Fruit fly (Drosophila melanogaster): ENCODE measurements around the gene Hsp60A.

The Hsp60A gene

DNA sequence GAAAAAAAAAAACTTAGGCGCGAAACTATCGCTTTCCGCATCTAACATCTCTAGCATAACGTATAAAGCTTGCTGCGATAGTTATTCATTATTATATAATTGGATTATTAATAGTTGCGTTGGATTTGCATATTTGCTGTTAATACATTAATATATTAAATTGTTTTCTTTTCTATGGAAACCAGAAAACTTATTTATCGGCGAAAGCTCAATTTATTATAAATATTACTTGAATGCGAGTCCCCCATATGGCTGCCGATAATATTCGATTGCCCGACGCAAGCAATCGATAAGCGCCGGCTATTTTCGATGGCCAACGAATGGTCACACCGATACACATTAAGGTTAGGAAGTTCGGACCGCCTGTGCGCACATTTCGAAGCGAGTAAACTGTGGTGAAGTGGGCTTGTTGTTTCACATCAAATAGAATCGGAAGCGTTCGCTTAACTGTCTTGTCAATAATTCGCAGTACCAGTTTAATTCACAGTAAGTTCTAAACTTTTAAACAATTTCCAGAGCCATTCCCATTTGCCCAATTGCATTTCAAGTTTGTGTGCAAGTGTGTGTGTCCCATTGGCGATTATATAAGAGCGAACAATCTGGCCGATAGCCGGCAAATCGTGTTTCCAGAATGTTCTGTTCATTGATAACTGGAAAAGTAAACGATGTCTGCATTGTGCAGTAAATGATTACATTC lies at the start of gene Hsp60A:
Gene Hsp60A (plus strand): TSS at position 335 of the 697 bp plus-strand sequence.
- TF ChIP-seq dimm (GFP tag; IDR thresholded peaks at IDR 0.05) (no peak), CG18476 (GFP tag; optimal IDR thresholded peaks at IDR 0.05) (peak; percentile 65), stwl (tag; optimal IDR thresholded peaks at IDR 0.05) (peak; percentile 50), eve (GFP tag; optimal IDR thresholded peaks at IDR 0.05) (no peak), ase (GFP tag; IDR thresholded peaks at IDR 0.05) (peak; percentile 31; the same call in 1 of the 3 replicates), vvl (GFP tag; IDR thresholded peaks at IDR 0.05) (0 out of 2 replicates have a peak, but pooled peaks have one; percentile 18), E2f2 (GFP tag; IDR thresholded peaks at IDR 0.05) (peak; percentile 92), NC2β (GFP tag; optimal IDR thresholded peaks at IDR 0.05) (no peak), CG13894 (tag; optimal IDR thresholded peaks at IDR 0.05) (peak; percentile 56), CG17328 (GFP tag; IDR thresholded peaks at IDR 0.05) (no peak), mam (GFP tag; optimal IDR thresholded peaks at IDR 0.05) (peak; percentile 34), CG4404 (GFP tag; IDR thresholded peaks at IDR 0.05) (no peak), CG8290 (GFP tag; optimal IDR thresholded peaks at IDR 0.05) (no peak), CG8290 (tag; optimal IDR thresholded peaks at IDR 0.05) (no peak), Bdp1 (GFP tag; optimal IDR thresholded peaks at IDR 0.05) (no peak), lbe (GFP tag; optimal IDR thresholded peaks at IDR 0.05) (peak; percentile 21), ranshi (GFP tag; IDR thresholded peaks at IDR 0.05) (no peak; the same call in 1 of the 2 replicates), psq (GFP tag; optimal IDR thresholded peaks at IDR 0.05) (no peak), CG1602 (GFP tag; optimal IDR thresholded peaks at IDR 0.05) (no peak), Meics (GFP tag; optimal IDR thresholded peaks at IDR 0.05) (peak; percentile 33), CG11085 (GFP tag; IDR thresholded peaks at IDR 0.05) (no peak), eyg (GFP tag; optimal IDR thresholded peaks at IDR 0.05) (no peak), bbx (GFP tag; IDR thresholded peaks at IDR 0.05; ENCODE audit: partially characterized antibody) (peak; percentile 72), cad (GFP tag; optimal IDR thresholded peaks at IDR 0.05) (no peak), zfh1 (GFP tag; IDR thresholded peaks at IDR 0.05) (no peak; the same call in 2 of the 3 replicates), CG15073 (GFP tag; optimal IDR thresholded peaks at IDR 0.05) (no peak), Med (GFP tag) (peak; percentile 69), CG7987 (GFP tag; optimal IDR thresholded peaks at IDR 0.05) (no peak), Dip2 (GFP tag; IDR thresholded peaks at IDR 0.05) (no peak), CG6175 (GFP tag; IDR thresholded peaks at IDR 0.05) (no peak), Atf3 (GFP tag; optimal IDR thresholded peaks at IDR 0.05) (no peak), tap (tag; optimal IDR thresholded peaks at IDR 0.05) (no peak), bigmax (GFP tag; optimal IDR thresholded peaks at IDR 0.05) (peak; percentile 95), HLH3B (GFP tag; IDR thresholded peaks at IDR 0.05) (0 out of 2 replicates have a peak, but pooled peaks have one; percentile 28), CG11504 (tag; optimal IDR thresholded peaks at IDR 0.05) (peak; percentile 62), CG1792 (GFP tag; optimal IDR thresholded peaks at IDR 0.05) (no peak), CG4854 (GFP tag; optimal IDR thresholded peaks at IDR 0.05) (peak; percentile 8), Hmx (GFP tag; optimal IDR thresholded peaks at IDR 0.05) (no peak), BtbVII (GFP tag; optimal IDR thresholded peaks at IDR 0.05) (no peak), Drgx (GFP tag; IDR thresholded peaks at IDR 0.05) (peak; percentile 27; the same call in 1 of the 2 replicates), CG10462 (GFP tag; optimal IDR thresholded peaks at IDR 0.05) (no peak), CG32767 (GFP tag; IDR thresholded peaks at IDR 0.05) (no peak), ems (GFP tag; optimal IDR thresholded peaks at IDR 0.05) (no peak), Lpt (GFP tag; optimal IDR thresholded peaks at IDR 0.05) (no peak), CG7556 (GFP tag; optimal IDR thresholded peaks at IDR 0.05) (peak; percentile 21), CG14860 (GFP tag; IDR thresholded peaks at IDR 0.05; ENCODE audit: partially characterized antibody) (peak; percentile 77), HLH4C (GFP tag; IDR thresholded peaks at IDR 0.05; ENCODE audit: partially characterized antibody) (peak; percentile 87), Trl (optimal IDR thresholded peaks at IDR 0.05) (no peak), Trl (GFP tag; optimal IDR thresholded peaks at IDR 0.05) (no peak), zen2 (GFP tag; IDR thresholded peaks at IDR 0.05; ENCODE audit: partially characterized antibody) (peak; percentile 36; the same call in 1 of the 3 replicates), Mad (GFP tag; optimal IDR thresholded peaks at IDR 0.05) (peak; percentile 58), Ada2b (GFP tag; IDR thresholded peaks at IDR 0.05) (no peak)
